Worm (Caenorhabditis elegans) whole organism, L1 larva: ENCODE measurements around the gene rrsr-1.
A peak's percentile ranks its signal among the peaks of the same experiment; 100 is the strongest.

Experiments
- C16A3.4 ChIP-seq: fragments of 150-350 bp; optimal IDR thresholded peaks from 2 replicates; lab custom pipeline; 2014; ENCODE audit warnings: missing biosample characterization, missing genetic modification characterization
- C34B4.2 ChIP-seq: sonication (generic microtip); optimal IDR thresholded peaks from 2 replicates; lab custom pipeline; 2017; ENCODE audit warnings: mild to moderate bottlenecking, missing genetic modification characterization, missing compliant biosample characterization
- F16B12.6 ChIP-seq: fragments of 150-350 bp; optimal IDR thresholded peaks from 2 replicates; lab custom pipeline; 2014; ENCODE audit warnings: missing biosample characterization, missing genetic modification characterization
- alr-1 ChIP-seq: fragments of 200-800 bp; sonication (Bioruptor generic); optimal IDR thresholded peaks from 2 replicates; lab custom pipeline; 2018; ENCODE audit warnings: borderline replicate concordance, mild to moderate bottlenecking, missing genetic modification characterization, missing compliant biosample characterization
- aly-2 ChIP-seq: fragments of 150-350 bp; optimal IDR thresholded peaks from 2 replicates; lab custom pipeline; 2014; ENCODE audit warnings: missing biosample characterization, missing genetic modification characterization
- ama-1 ChIP-seq: fragments of 150-350 bp; optimal IDR thresholded peaks from 2 replicates; lab custom pipeline; 2014
- ceh-82 ChIP-seq, 3 experiments: fragments of 150-350 bp in 1 of 3; sonication (generic microtip) in 2 of 3; optimal IDR thresholded peaks; 2 replicates each; lab custom pipeline; 2014 to 2017; ENCODE audit warnings: missing biosample characterization in 3 of 3, missing genetic modification characterization in 3 of 3
- ceh-88 ChIP-seq: fragments of 200-800 bp; sonication (Bioruptor generic); IDR thresholded peaks from 2 replicates; pipeline ENCODE4 v1.3.6; 2022; ENCODE audit warnings: missing genetic modification characterization, missing compliant biosample characterization
- ceh-90 ChIP-seq: sonication (generic microtip); optimal IDR thresholded peaks from 2 replicates; lab custom pipeline; 2016; ENCODE audit warnings: missing genetic modification characterization, missing compliant biosample characterization
- ces-1 ChIP-seq: fragments of 150-350 bp; optimal IDR thresholded peaks from 2 replicates; lab custom pipeline; 2014; ENCODE audit warnings: missing biosample characterization, missing genetic modification reagents, missing genetic modification characterization
- dpl-1 ChIP-seq, 3 experiments: fragments of 150-350 bp in 2 of 3; sonication (generic microtip) in 1 of 3; optimal IDR thresholded peaks; 2 replicates each; lab custom pipeline; 2014 to 2017; ENCODE audit warnings: missing biosample characterization in 3 of 3, missing genetic modification characterization in 3 of 3, missing genetic modification reagents in 3 of 3
- efl-1 ChIP-seq, 4 experiments: fragments of 150-350 bp; optimal IDR thresholded peaks in 3 of 4; peaks in 1 of 4; 1 replicate in 1 of 4; 2 replicates in 3 of 4; lab custom pipeline; 2014; ENCODE audit warnings: missing biosample characterization in 2 of 4, missing genetic modification characterization in 2 of 4, missing genetic modification reagents in 2 of 4
- egl-13 ChIP-seq: sonication (generic microtip); optimal IDR thresholded peaks from 2 replicates; lab custom pipeline; 2016; ENCODE audit warnings: missing genotype, missing genetic modification reagents, missing genetic modification characterization, missing compliant biosample characterization
- egl-27 ChIP-seq, 2 experiments: fragments of 150-350 bp in 1 of 2; sonication (generic microtip); optimal IDR thresholded peaks; 3 replicates each; lab custom pipeline; 2017 to 2018; ENCODE audit warnings: missing biosample characterization in 2 of 2, missing genetic modification characterization in 2 of 2, missing genetic modification reagents in 2 of 2
- elt-2 ChIP-seq: sonication (generic microtip); optimal IDR thresholded peaks from 2 replicates; lab custom pipeline; 2016; ENCODE audit warnings: missing genetic modification characterization, mild to moderate bottlenecking, inconsistent platforms, missing compliant biosample characterization, missing genetic modification reagents
- elt-3 ChIP-seq, 6 experiments: fragments of 150-350 bp in 1 of 6; sonication (generic microtip); optimal IDR thresholded peaks; 2 replicates each; lab custom pipeline; 2017 to 2018; ENCODE audit warnings: missing biosample characterization in 6 of 6, missing genetic modification characterization in 6 of 6, inconsistent platforms in 1 of 6
- ets-5 ChIP-seq: fragments of 200-800 bp; sonication (Bioruptor generic); IDR thresholded peaks from 2 replicates; pipeline ENCODE4 v1.3.6; 2022; ENCODE audit warnings: missing genetic modification characterization, missing compliant biosample characterization
- fkh-10 ChIP-seq: sonication (generic microtip); optimal IDR thresholded peaks from 2 replicates; lab custom pipeline; 2017; ENCODE audit warnings: missing biosample characterization, missing genetic modification reagents, missing genetic modification characterization
- fos-1 ChIP-seq: fragments of 150-350 bp; optimal IDR thresholded peaks from 2 replicates; lab custom pipeline; 2014; ENCODE audit warnings: missing biosample characterization, missing genetic modification characterization
- hpl-2 ChIP-seq: fragments of 150-350 bp; optimal IDR thresholded peaks from 2 replicates; lab custom pipeline; 2014; ENCODE audit warnings: missing biosample characterization, missing genetic modification reagents, missing genetic modification characterization
- isw-1 ChIP-seq: fragments of 200-800 bp; sonication (Bioruptor generic); IDR thresholded peaks from 2 replicates; pipeline ENCODE4 v1.3.6; 2022; ENCODE audit warnings: missing genetic modification characterization, missing compliant biosample characterization
- lin-13 ChIP-seq: fragments of 150-350 bp; optimal IDR thresholded peaks from 2 replicates; lab custom pipeline; 2014; ENCODE audit warnings: missing biosample characterization, missing genetic modification reagents, missing genetic modification characterization
- lin-14 ChIP-seq: fragments of 200-800 bp; sonication (Bioruptor generic); optimal IDR thresholded peaks from 2 replicates; lab custom pipeline; 2018; ENCODE audit warnings: mild to moderate bottlenecking, missing genetic modification characterization, moderate library complexity, missing compliant biosample characterization
- lin-35 ChIP-seq, 2 experiments: fragments of 150-350 bp; optimal IDR thresholded peaks; 2 replicates each; lab custom pipeline; 2014; ENCODE audit warnings: missing biosample characterization in 2 of 2, missing genetic modification characterization in 2 of 2, missing genetic modification reagents in 2 of 2
- lin-39 ChIP-seq: fragments of 150-350 bp; optimal IDR thresholded peaks from 2 replicates; lab custom pipeline; 2014; ENCODE audit warnings: missing biosample characterization, missing genetic modification reagents, missing genetic modification characterization
- lir-3 ChIP-seq: sonication (generic microtip); optimal IDR thresholded peaks from 2 replicates; lab custom pipeline; 2016; ENCODE audit warnings: mild to moderate bottlenecking, missing genetic modification characterization, moderate library complexity, missing compliant biosample characterization; ENCODE audit not compliant: poor library complexity
- lsy-2 ChIP-seq, 2 experiments: fragments of 150-350 bp; optimal IDR thresholded peaks; 2 replicates each; lab custom pipeline; 2014; ENCODE audit warnings: missing biosample characterization in 2 of 2, missing genetic modification characterization in 2 of 2
- mep-1 ChIP-seq: fragments of 150-350 bp; optimal IDR thresholded peaks from 2 replicates; lab custom pipeline; 2014; ENCODE audit warnings: missing biosample characterization, missing genetic modification characterization
- nhr-237 ChIP-seq: fragments of 150-350 bp; optimal IDR thresholded peaks from 2 replicates; lab custom pipeline; 2014; ENCODE audit warnings: missing biosample characterization, missing genetic modification characterization
- nhr-28 ChIP-seq: fragments of 150-350 bp; optimal IDR thresholded peaks from 2 replicates; lab custom pipeline; 2014; ENCODE audit warnings: missing biosample characterization, missing genetic modification characterization
- nhr-71 ChIP-seq: sonication (generic microtip); optimal IDR thresholded peaks from 2 replicates; lab custom pipeline; 2016; ENCODE audit warnings: mild to moderate bottlenecking, missing genetic modification characterization, moderate library complexity, missing compliant biosample characterization
- nhr-76 ChIP-seq: sonication (generic microtip); optimal IDR thresholded peaks from 2 replicates; lab custom pipeline; 2017; ENCODE audit warnings: missing biosample characterization, missing genetic modification characterization
- nhr-90 ChIP-seq: sonication (generic microtip); optimal IDR thresholded peaks from 2 replicates; lab custom pipeline; 2016; ENCODE audit warnings: mild to moderate bottlenecking, missing genetic modification characterization, missing compliant biosample characterization; ENCODE audit not compliant: poor library complexity
- pax-3 ChIP-seq: fragments of 200-800 bp; sonication (Bioruptor generic); optimal IDR thresholded peaks from 2 replicates; lab custom pipeline; 2018; ENCODE audit warnings: mild to moderate bottlenecking, missing genetic modification characterization, moderate library complexity, missing compliant biosample characterization
- pqm-1 ChIP-seq: sonication (generic microtip); optimal IDR thresholded peaks from 3 replicates; lab custom pipeline; 2017; ENCODE audit warnings: missing biosample characterization, missing genetic modification characterization
- rnt-1 ChIP-seq: sonication (generic microtip); optimal IDR thresholded peaks from 2 replicates; lab custom pipeline; 2016; ENCODE audit warnings: mild to moderate bottlenecking, missing genetic modification characterization, moderate library complexity, missing compliant biosample characterization
- snpc-4 ChIP-seq: fragments of 150-350 bp; optimal IDR thresholded peaks from 2 replicates; lab custom pipeline; 2014; ENCODE audit warnings: missing biosample characterization, missing genetic modification characterization
- snu-23 ChIP-seq: sonication (generic microtip); optimal IDR thresholded peaks from 2 replicates; lab custom pipeline; 2016; ENCODE audit warnings: missing genetic modification characterization, missing compliant biosample characterization
- sup-37 ChIP-seq: fragments of 200-800 bp; sonication (Bioruptor generic); optimal IDR thresholded peaks from 2 replicates; lab custom pipeline; 2018; ENCODE audit warnings: mild to moderate bottlenecking, missing genetic modification characterization, missing compliant biosample characterization
- tlp-1 ChIP-seq: fragments of 150-350 bp; optimal IDR thresholded peaks from 2 replicates; lab custom pipeline; 2014; ENCODE audit warnings: missing biosample characterization, missing genetic modification characterization
- unc-86 ChIP-seq: sonication (generic microtip); optimal IDR thresholded peaks from 2 replicates; lab custom pipeline; 2016; ENCODE audit warnings: missing genetic modification characterization, missing compliant biosample characterization
- xbp-1 ChIP-seq: sonication (generic microtip); optimal IDR thresholded peaks from 2 replicates; lab custom pipeline; 2016; ENCODE audit warnings: missing genetic modification characterization, missing compliant biosample characterization
- zag-1 ChIP-seq: fragments of 150-350 bp; optimal IDR thresholded peaks from 2 replicates; lab custom pipeline; 2014; ENCODE audit warnings: missing biosample characterization, missing genetic modification characterization
- zip-4 ChIP-seq: fragments of 200-800 bp; sonication (Bioruptor generic); optimal IDR thresholded peaks from 2 replicates; lab custom pipeline; 2018; ENCODE audit warnings: mild to moderate bottlenecking, missing genetic modification characterization, moderate library complexity, missing compliant biosample characterization
- ztf-11 ChIP-seq, 2 experiments: sonication (generic microtip); optimal IDR thresholded peaks; 2 replicates each; lab custom pipeline; 2016 to 2017; ENCODE audit warnings: missing genetic modification characterization in 2 of 2, missing biosample characterization in 1 of 2, missing compliant biosample characterization in 1 of 2

rrsr-1 gene

DNA sequence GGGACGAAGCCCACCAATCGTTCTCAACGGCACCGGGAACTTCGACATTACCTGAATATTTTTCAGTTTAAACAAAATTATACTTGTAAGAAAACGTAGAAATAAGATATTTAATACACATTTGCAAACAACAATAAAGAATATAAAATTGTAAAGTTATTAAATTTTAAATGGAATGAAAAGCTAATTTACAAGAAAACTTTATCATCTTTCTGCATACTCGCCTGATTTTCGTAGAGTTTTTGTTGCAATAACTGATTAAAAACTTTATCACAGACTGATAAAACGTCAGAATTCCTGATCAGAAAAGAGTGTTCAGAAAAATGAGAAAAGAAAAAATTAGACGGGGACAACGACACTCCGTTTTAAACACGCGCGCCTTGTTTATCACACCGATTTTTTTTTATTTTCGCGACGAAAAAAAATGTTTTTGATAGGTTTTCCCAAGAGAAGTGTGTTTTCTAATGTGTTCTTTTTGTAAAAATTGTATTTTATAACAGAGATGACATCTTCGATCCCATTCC is 22.5 kb upstream of the rrsr-1 start, which contains the start of the genes dlat-1 and fntb-1:
Gene dlat-1, minus strand, starts transcription at position 51 of the 524 bp plus-strand sequence.
Gene fntb-1, plus strand, starts transcription at position 412 of the 524 bp plus-strand sequence.
- TF ChIP-seq dpl-1 (GFP tag; optimal IDR thresholded peaks at IDR 0.05; lab: Kevin White, UChicago) (peak in 2 of 3 experiments; percentile 4 to 32), lin-13 (GFP tag; lab: Kevin White, UChicago) (no peak), nhr-76 (tag; lab: Kevin White, UChicago) (no peak), ztf-11 (tag; optimal IDR thresholded peaks at IDR 0.05; lab: Kevin White, UChicago) (no peak), unc-86 (tag; lab: Kevin White, UChicago) (no peak), ces-1 (GFP tag; lab: Kevin White, UChicago) (no peak), nhr-90 (tag; lab: Kevin White, UChicago) (no peak), ets-5 (GFP tag; lab: Robert Waterston, UW) (no peak), lsy-2 (tag; optimal IDR thresholded peaks at IDR 0.05; lab: Kevin White, UChicago) (peak in 1 of 2 experiments; percentile 27), nhr-28 (tag; lab: Kevin White, UChicago) (no peak), zip-4 (no peak), fos-1 (tag; lab: Kevin White, UChicago) (no peak), zag-1 (tag; lab: Kevin White, UChicago) (no peak), nhr-71 (tag; lab: Kevin White, UChicago) (peak; percentile 29), elt-2 (tag; lab: Kevin White, UChicago) (peak; percentile 70), xbp-1 (no peak), pqm-1 (tag; lab: Kevin White, UChicago) (peak; percentile 13), alr-1 (tag; lab: Kevin White, UChicago) (no peak), fkh-10 (no peak), ceh-82 (tag; optimal IDR thresholded peaks at IDR 0.05; lab: Kevin White, UChicago) (no peak), snpc-4 (tag; lab: Kevin White, UChicago) (no peak), efl-1 (optimal IDR thresholded peaks at IDR 0.05; lab: Kevin White, UChicago) (peak; percentile 12 to 25), efl-1 (GFP tag; optimal IDR thresholded peaks at IDR 0.05 in 1 of 2; lab: Kevin White, UChicago) (peak; percentile 20 to 90), pax-3 (tag; lab: Kevin White, UChicago) (no peak), sup-37 (GFP tag; lab: Kevin White, UChicago) (no peak), egl-27 (tag; optimal IDR thresholded peaks at IDR 0.05; lab: Kevin White, UChicago) (no peak), lin-39 (tag; lab: Kevin White, UChicago) (no peak), ama-1 (lab: Kevin White, UChicago) (peak; percentile 31), lin-14 (GFP tag; lab: Kevin White, UChicago) (no peak), lir-3 (tag; lab: Kevin White, UChicago) (no peak), snu-23 (GFP tag; lab: Kevin White, UChicago) (peak; percentile 18), hpl-2 (GFP tag; lab: Kevin White, UChicago) (no peak), isw-1 (GFP tag; lab: Robert Waterston, UW) (no peak), elt-3 (tag; optimal IDR thresholded peaks at IDR 0.05; lab: Kevin White, UChicago) (peak in 1 of 6 experiments; percentile 9), aly-2 (tag; lab: Kevin White, UChicago) (no peak), lin-35 (GFP tag; optimal IDR thresholded peaks at IDR 0.05; lab: Kevin White, UChicago) (peak in 1 of 2 experiments; percentile 29), mep-1 (no peak)

DNA sequence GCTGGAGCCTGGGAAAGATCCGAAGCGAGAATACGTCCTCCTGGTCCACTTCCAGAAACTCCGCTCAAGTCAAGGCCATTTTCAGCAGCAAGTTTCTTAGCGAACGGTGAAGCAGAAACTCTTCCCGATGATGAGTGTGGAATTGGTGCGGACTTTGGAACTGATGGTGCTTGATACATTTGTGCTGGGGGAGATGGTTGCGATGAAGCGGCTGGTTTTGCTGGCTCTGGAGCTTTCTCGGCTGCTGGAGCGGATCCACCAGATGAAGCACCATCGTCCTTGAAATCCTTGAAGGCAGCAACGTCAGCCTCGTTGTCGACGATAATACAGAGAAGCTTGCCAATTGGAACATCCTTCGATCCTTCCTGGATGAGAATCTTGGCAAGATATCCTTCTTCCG is 21.6 kb upstream of the rrsr-1 start:
- TF ChIP-seq nhr-237 (tag; lab: Kevin White, UChicago), result no peak
- TF ChIP-seq C34B4.2, result no peak
- no peak for TF ChIP-seq ama-1 (lab: Kevin White, UChicago)
- TF ChIP-seq ceh-90, result no peak
- no peak for TF ChIP-seq tlp-1
- TF ChIP-seq lir-3 (tag; lab: Kevin White, UChicago), result no peak
- TF ChIP-seq lin-39 (tag; lab: Kevin White, UChicago), result no peak
- TF ChIP-seq ceh-88 (GFP tag; lab: Robert Waterston, UW), result no peak
- TF ChIP-seq nhr-71 (tag; lab: Kevin White, UChicago), result no peak
- no peak for TF ChIP-seq rnt-1 (tag; lab: Kevin White, UChicago)
- no peak for TF ChIP-seq egl-13
- TF ChIP-seq snu-23 (GFP tag; lab: Kevin White, UChicago), result no peak
- TF ChIP-seq C16A3.4 (tag; lab: Kevin White, UChicago), result no peak
- no peak for TF ChIP-seq F16B12.6 (tag; lab: Kevin White, UChicago)
- TF ChIP-seq, all 84 proteins: peak for 0
